Fruit fly (Drosophila melanogaster) Kc167 (cell line): Measurements from ENCODE around the gene CG13252.

Experiments
- Myc ChIP-seq: fragments of >200 bp; optimal IDR thresholded peaks from 2 replicates; lab custom pipeline; 2017; ENCODE audit warnings: missing external identifiers
- Sin3A ChIP-seq: fragments of >200 bp; optimal IDR thresholded peaks from 2 replicates; lab custom pipeline; 2018; ENCODE audit warnings: missing external identifiers
- h ChIP-seq: fragments of >200 bp; optimal IDR thresholded peaks from 3 replicates; lab custom pipeline; 2018; ENCODE audit warnings: missing external identifiers
- insv ChIP-seq: fragments of >200 bp; optimal IDR thresholded peaks from 3 replicates; lab custom pipeline; 2018; ENCODE audit warnings: missing external identifiers
- psq ChIP-seq: fragments of >200 bp; optimal IDR thresholded peaks from 2 replicates; lab custom pipeline; 2017; ENCODE audit warnings: missing external identifiers

DNA sequence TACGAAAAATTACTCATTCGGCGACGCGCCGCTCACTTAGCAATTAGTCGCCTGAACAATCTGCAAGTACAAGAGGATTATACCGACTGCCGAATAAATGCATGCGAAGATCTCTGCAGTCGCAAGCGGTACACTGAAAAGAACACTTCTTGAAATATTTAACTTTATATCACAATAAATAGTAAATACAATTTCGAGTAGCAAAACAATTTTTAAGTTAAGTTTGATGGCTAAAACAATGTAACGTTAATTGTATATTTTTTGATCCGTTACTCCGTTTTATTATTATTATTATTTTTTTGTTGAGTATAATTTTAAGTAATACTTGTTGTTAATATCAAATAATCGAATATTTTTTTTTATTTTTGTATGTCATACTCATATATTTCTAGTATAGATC lies 976 bp upstream of the CG13252 start:
- TF ChIP-seq Myc (lab: Kevin White, UChicago) = no peak
- TF ChIP-seq psq (lab: Kevin White, UChicago) = no peak
- TF ChIP-seq Sin3A = no peak
- no peak for TF ChIP-seq insv (lab: Kevin White, UChicago)
- no peak for TF ChIP-seq h
